Fruit fly (Drosophila melanogaster) Kc167 (cell line): ENCODE measurements around the gene shop.

ENCODE experiments used
- Myc ChIP-seq: fragments of >200 bp; optimal IDR thresholded peaks from 2 replicates; lab custom pipeline; 2017; ENCODE audit warnings: missing external identifiers
- Sin3A ChIP-seq: fragments of >200 bp; optimal IDR thresholded peaks from 2 replicates; lab custom pipeline; 2018; ENCODE audit warnings: missing external identifiers
- h ChIP-seq: fragments of >200 bp; optimal IDR thresholded peaks from 3 replicates; lab custom pipeline; 2018; ENCODE audit warnings: missing external identifiers
- insv ChIP-seq: fragments of >200 bp; optimal IDR thresholded peaks from 3 replicates; lab custom pipeline; 2018; ENCODE audit warnings: missing external identifiers
- psq ChIP-seq: fragments of >200 bp; optimal IDR thresholded peaks from 2 replicates; lab custom pipeline; 2017; ENCODE audit warnings: missing external identifiers
- ttk ChIP-seq: sonication (Bioruptor generic); optimal IDR thresholded peaks from 2 replicates; lab custom pipeline; 2017; ENCODE audit warnings: missing external identifiers

shop gene

dm6 chrX:18834399-18834798 lies 14.0 kb downstream of the shop start:
- TF ChIP-seq psq (lab: Kevin White, UChicago) = no peak
- TF ChIP-seq Myc (lab: Kevin White, UChicago) = no peak
- TF ChIP-seq ttk = no peak
- no peak for TF ChIP-seq h (lab: Kevin White, UChicago)
- TF ChIP-seq Sin3A (lab: Kevin White, UChicago) = no peak
- no peak for TF ChIP-seq insv (lab: Kevin White, UChicago)

- no peak for TF ChIP-seq insv (lab: Kevin White, UChicago)
- TF ChIP-seq h (lab: Kevin White, UChicago) = no peak
- TF ChIP-seq Myc (lab: Kevin White, UChicago) = no peak
- TF ChIP-seq psq (lab: Kevin White, UChicago) = no peak
- TF ChIP-seq ttk = no peak
- no peak for TF ChIP-seq Sin3A (lab: Kevin White, UChicago)
Observed at dm6 chrX:18832371-18832852, 16.0 kb downstream of the shop start, which contains the start of gene Pvf1. Gene Pvf1, plus strand, starts transcription at chrX:18832682.

- TF ChIP-seq insv (lab: Kevin White, UChicago) (no peak), Sin3A (lab: Kevin White, UChicago) (no peak), h (lab: Kevin White, UChicago) (no peak), Myc (lab: Kevin White, UChicago) (no peak), ttk (no peak), psq (lab: Kevin White, UChicago) (no peak)
Observed at dm6 chrX:18830396-18830795, 18.0 kb downstream of the shop start, which contains the start of gene CG7101. Gene CG7101, plus strand, starts transcription at chrX:18830591.

- TF ChIP-seq h (lab: Kevin White, UChicago) = no peak
- no peak for TF ChIP-seq ttk
- no peak for TF ChIP-seq insv (lab: Kevin White, UChicago)
- TF ChIP-seq Sin3A (lab: Kevin White, UChicago) = no peak
- no peak for TF ChIP-seq Myc (lab: Kevin White, UChicago)
- TF ChIP-seq psq (lab: Kevin White, UChicago) = no peak
Observed at dm6 chrX:18814944-18815343, 33.4 kb downstream of the shop start.

dm6 chrX:18814373-18814772 lies 34.0 kb downstream of the shop start:
- TF ChIP-seq ttk = no peak
- TF ChIP-seq psq (lab: Kevin White, UChicago) = no peak
- no peak for TF ChIP-seq h (lab: Kevin White, UChicago)
- no peak for TF ChIP-seq Myc (lab: Kevin White, UChicago)
- no peak for TF ChIP-seq insv (lab: Kevin White, UChicago)
- TF ChIP-seq Sin3A (lab: Kevin White, UChicago) = no peak

dm6 chrX:18813049-18813448 lies 35.3 kb downstream of the shop start, which contains the start of gene CG42450:
Gene CG42450, plus strand, starts transcription at chrX:18813297.
- TF ChIP-seq ttk (no peak), psq (lab: Kevin White, UChicago) (no peak), Sin3A (lab: Kevin White, UChicago) (no peak), h (lab: Kevin White, UChicago) (no peak), insv (lab: Kevin White, UChicago) (no peak), Myc (lab: Kevin White, UChicago) (no peak)

- TF ChIP-seq h (lab: Kevin White, UChicago) = no peak
- no peak for TF ChIP-seq insv (lab: Kevin White, UChicago)
- no peak for TF ChIP-seq Myc (lab: Kevin White, UChicago)
- TF ChIP-seq psq (lab: Kevin White, UChicago) = no peak
- TF ChIP-seq ttk = no peak
- TF ChIP-seq Sin3A (lab: Kevin White, UChicago) = no peak
Observed at dm6 chrX:18812111-18812510, 36.3 kb downstream of the shop start.

dm6 chrX:18806365-18806764 lies 42.0 kb downstream of the shop start, which contains the start of gene CG7058:
Gene CG7058, plus strand, starts transcription at chrX:18806694.
- TF ChIP-seq Sin3A (lab: Kevin White, UChicago) (no peak), psq (lab: Kevin White, UChicago) (no peak), Myc (lab: Kevin White, UChicago) (no peak), ttk (no peak), insv (lab: Kevin White, UChicago) (no peak), h (lab: Kevin White, UChicago) (no peak)

- no peak for TF ChIP-seq psq (lab: Kevin White, UChicago)
- no peak for TF ChIP-seq Sin3A (lab: Kevin White, UChicago)
- no peak for TF ChIP-seq insv (lab: Kevin White, UChicago)
- TF ChIP-seq Myc (lab: Kevin White, UChicago) = no peak
- no peak for TF ChIP-seq ttk
- no peak for TF ChIP-seq h (lab: Kevin White, UChicago)
Observed at dm6 chrX:18805036-18805435, 43.3 kb downstream of the shop start.

- no peak for TF ChIP-seq h (lab: Kevin White, UChicago)
- no peak for TF ChIP-seq ttk
- no peak for TF ChIP-seq insv (lab: Kevin White, UChicago)
- no peak for TF ChIP-seq Sin3A (lab: Kevin White, UChicago)
- no peak for TF ChIP-seq Myc (lab: Kevin White, UChicago)
- TF ChIP-seq psq (lab: Kevin White, UChicago) = no peak
Observed at dm6 chrX:18801293-18801692, 47.1 kb downstream of the shop start.

- TF ChIP-seq Myc (lab: Kevin White, UChicago) (no peak), Sin3A (lab: Kevin White, UChicago) (no peak), h (lab: Kevin White, UChicago) (no peak), psq (lab: Kevin White, UChicago) (no peak), ttk (no peak), insv (lab: Kevin White, UChicago) (no peak)
Observed at dm6 chrX:18800167-18800566, 48.2 kb downstream of the shop start.

- no peak for TF ChIP-seq insv (lab: Kevin White, UChicago)
Observed at dm6 chrX:18799307-18799855, 49.0 kb downstream of the shop start.
